Fruit fly (Drosophila melanogaster) whole organism: ENCODE results near the gene CG4686.

Experiments used
- CG8478 ChIP-seq: fragments of >200 bp; optimal IDR thresholded peaks from 2 replicates; lab custom pipeline; 2018; ENCODE audit warnings: inconsistent platforms
- Dll ChIP-seq: fragments of >200 bp; optimal IDR thresholded peaks from 2 replicates; lab custom pipeline; 2017
- EcR ChIP-seq, 2 experiments: fragments of >200 bp; optimal IDR thresholded peaks; 2 replicates each; lab custom pipeline; 2017; ENCODE audit warnings: missing biosample characterization in 2 of 2, missing genetic modification characterization in 2 of 2, missing genetic modification reagents in 2 of 2
- pan ChIP-seq: fragments of >200 bp; optimal IDR thresholded peaks from 2 replicates; lab custom pipeline; 2017
- psq ChIP-seq: fragments of >200 bp; optimal IDR thresholded peaks from 2 replicates; lab custom pipeline; 2017
- usp ChIP-seq: fragments of >200 bp; optimal IDR thresholded peaks from 2 replicates; lab custom pipeline; 2017; ENCODE audit warnings: missing biosample characterization, missing genetic modification characterization, mixed read lengths

dm6 chr3R:19834982-19835381 is 29.3 kb upstream of the CG4686 start:
- TF ChIP-seq psq (lab: Kevin White, UChicago) (no peak), usp (GFP tag; lab: Kevin White, UChicago) (no peak), pan (no peak), CG8478 (lab: Kevin White, UChicago) (no peak), EcR (GFP tag; optimal IDR thresholded peaks at IDR 0.05; lab: Kevin White, UChicago) (no peak), Dll (no peak)
